Worm (Caenorhabditis elegans) whole organism, early embryonic: ENCODE data around the gene nep-16.

Experiments used
- B0310.2 ChIP-seq: sonication (generic microtip); optimal IDR thresholded peaks from 2 replicates; lab custom pipeline; 2016; ENCODE audit warnings: mild to moderate bottlenecking, missing genetic modification characterization, missing compliant biosample characterization
- F13C5.2 ChIP-seq: sonication (generic microtip); optimal IDR thresholded peaks from 2 replicates; lab custom pipeline; 2017; ENCODE audit warnings: mild to moderate bottlenecking, missing genetic modification characterization, inconsistent platforms, missing compliant biosample characterization
- aly-1 ChIP-seq: sonication (generic microtip); optimal IDR thresholded peaks from 2 replicates; lab custom pipeline; 2016; ENCODE audit warnings: missing genetic modification characterization, missing compliant biosample characterization
- ama-1 ChIP-seq: fragments of 150-350 bp; optimal IDR thresholded peaks from 2 replicates; lab custom pipeline; 2014
- ceh-13 ChIP-seq: fragments of 200-800 bp; sonication (Bioruptor generic); optimal IDR thresholded peaks from 2 replicates; lab custom pipeline; 2018; ENCODE audit warnings: mild to moderate bottlenecking, missing genetic modification characterization, missing compliant biosample characterization
- ceh-36 ChIP-seq: sonication (generic microtip); optimal IDR thresholded peaks from 2 replicates; lab custom pipeline; 2016; ENCODE audit warnings: missing genetic modification characterization, inconsistent platforms, missing compliant biosample characterization
- ets-7 ChIP-seq: sonication (generic microtip); optimal IDR thresholded peaks from 2 replicates; lab custom pipeline; 2016; ENCODE audit warnings: missing genotype, missing genetic modification characterization, missing compliant biosample characterization
- flt-1 ChIP-seq: fragments of 200-800 bp; sonication (Bioruptor generic); IDR thresholded peaks from 2 replicates; pipeline ENCODE4 v1.3.6; 2022; ENCODE audit warnings: missing genetic modification characterization, missing compliant biosample characterization
- hmbx-1 ChIP-seq: sonication (generic microtip); optimal IDR thresholded peaks from 2 replicates; lab custom pipeline; 2016; ENCODE audit warnings: mild to moderate bottlenecking, missing genetic modification characterization, missing compliant biosample characterization
- hmg-4 ChIP-seq: fragments of 200-800 bp; sonication (Bioruptor generic); optimal IDR thresholded peaks from 2 replicates; lab custom pipeline; 2018; ENCODE audit warnings: mild to moderate bottlenecking, missing genetic modification characterization, missing compliant biosample characterization
- hnd-1 ChIP-seq: sonication (generic microtip); optimal IDR thresholded peaks from 2 replicates; lab custom pipeline; 2016; ENCODE audit warnings: missing genetic modification characterization, missing compliant biosample characterization
- pes-1 ChIP-seq: fragments of 200-800 bp; sonication (Bioruptor generic); IDR thresholded peaks from 2 replicates; pipeline ENCODE4 v1.3.6; 2022; ENCODE audit warnings: missing genetic modification reagents, missing genetic modification characterization, missing compliant biosample characterization
- scrt-1 ChIP-seq: fragments of 200-800 bp; sonication (Bioruptor generic); IDR thresholded peaks from 2 replicates; pipeline ENCODE4 v1.3.6; 2022; ENCODE audit warnings: missing genetic modification characterization, missing compliant biosample characterization
- sea-1 ChIP-seq: fragments of 200-800 bp; sonication (Bioruptor generic); conservative IDR thresholded peaks from 2 replicates; pipeline ENCODE4 v1.3.6; 2022; ENCODE audit warnings: missing genetic modification characterization, missing compliant biosample characterization
- tbx-11 ChIP-seq: fragments of 200-800 bp; sonication (Bioruptor generic); IDR thresholded peaks from 2 replicates; pipeline ENCODE4 v1.3.6; 2022; ENCODE audit warnings: missing genetic modification characterization, missing compliant biosample characterization
- tbx-37 ChIP-seq: fragments of 200-800 bp; sonication (Bioruptor generic); conservative IDR thresholded peaks from 2 replicates; pipeline ENCODE4 v1.3.6; 2022; ENCODE audit warnings: missing genetic modification reagents, missing genetic modification characterization, missing compliant biosample characterization
- tra-4 ChIP-seq: sonication (generic microtip); optimal IDR thresholded peaks from 2 replicates; lab custom pipeline; 2017; ENCODE audit warnings: missing genetic modification characterization, missing compliant biosample characterization

nep-16 gene

DNA sequence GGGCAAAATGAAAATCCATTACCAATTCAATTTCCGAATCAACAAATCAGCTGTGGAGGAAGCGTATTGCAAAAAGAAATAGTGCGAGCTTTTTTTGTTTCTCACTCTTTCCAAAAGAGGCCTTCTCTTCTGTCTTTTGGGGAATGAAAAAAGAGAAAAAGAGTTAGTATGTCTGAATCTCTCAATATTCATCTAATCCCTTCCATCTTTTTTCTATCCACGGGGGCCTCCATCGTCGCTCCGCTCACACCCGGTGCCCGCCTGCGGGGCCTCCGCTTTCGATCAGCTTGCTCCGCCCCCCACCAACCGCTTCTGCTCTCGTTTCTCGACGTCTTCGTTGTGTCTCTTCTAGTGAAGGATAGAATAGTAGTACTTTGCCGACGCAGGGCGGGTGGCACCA lies 22.4 kb downstream of the nep-16 start:
- TF ChIP-seq ama-1 (lab: Kevin White, UChicago) (no peak), sea-1 (GFP tag; lab: Robert Waterston, UW) (0 out of 2 replicates have a peak, but pooled peaks have one; percentile 9), ceh-13 (no peak), tbx-37 (no peak), tbx-11 (GFP tag; lab: Robert Waterston, UW) (0 out of 2 replicates have a peak, but pooled peaks have one; percentile 21), hmg-4 (GFP tag; lab: Kevin White, UChicago) (no peak), pes-1 (no peak)

DNA sequence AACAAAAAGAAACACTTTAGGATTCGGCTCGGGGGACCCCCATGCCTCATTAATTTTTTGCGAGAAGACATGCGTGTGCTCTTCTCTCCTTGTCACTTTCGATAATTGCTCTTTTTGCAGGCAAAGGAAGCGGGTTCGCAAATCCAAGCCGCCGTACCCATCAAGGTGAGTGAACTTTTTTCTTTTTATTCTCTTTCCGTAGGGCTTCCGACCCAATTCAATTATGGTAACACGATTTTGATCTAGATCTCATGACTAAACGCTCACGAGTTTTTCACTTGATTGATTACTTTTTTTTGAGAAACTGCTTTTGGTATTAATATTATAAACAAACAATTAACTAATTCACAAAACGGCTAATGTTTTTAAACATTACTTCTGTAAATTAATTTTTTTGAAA lies 29.1 kb downstream of the nep-16 start:
- TF ChIP-seq flt-1 (GFP tag; lab: Robert Waterston, UW) (no peak), ets-7 (tag; lab: Kevin White, UChicago) (no peak), hmg-4 (GFP tag; lab: Kevin White, UChicago) (no peak), ama-1 (lab: Kevin White, UChicago) (no peak), hmbx-1 (tag; lab: Kevin White, UChicago) (no peak), F13C5.2 (tag; lab: Kevin White, UChicago) (no peak), ceh-13 (no peak), tbx-11 (GFP tag; lab: Robert Waterston, UW) (no peak), pes-1 (no peak), hnd-1 (tag; lab: Kevin White, UChicago) (no peak), scrt-1 (GFP tag; lab: Robert Waterston, UW) (no peak), aly-1 (tag; lab: Kevin White, UChicago) (no peak), ceh-36 (tag; lab: Kevin White, UChicago) (no peak)

ce11 chrIV:7611396-7611795 lies 30.3 kb downstream of the nep-16 start:
- TF ChIP-seq tbx-11 (GFP tag; lab: Robert Waterston, UW) (no peak), F13C5.2 (tag; lab: Kevin White, UChicago) (no peak), hmbx-1 (tag; lab: Kevin White, UChicago) (no peak), aly-1 (tag; lab: Kevin White, UChicago) (no peak), scrt-1 (GFP tag; lab: Robert Waterston, UW) (no peak), hnd-1 (tag; lab: Kevin White, UChicago) (no peak), pes-1 (no peak), ets-7 (tag; lab: Kevin White, UChicago) (no peak), tra-4 (tag; lab: Kevin White, UChicago) (no peak), ama-1 (lab: Kevin White, UChicago) (no peak), ceh-13 (no peak)

- TF ChIP-seq hmg-4 (GFP tag; lab: Kevin White, UChicago) (no peak), scrt-1 (GFP tag; lab: Robert Waterston, UW) (no peak), sea-1 (GFP tag; lab: Robert Waterston, UW) (no peak), pes-1 (no peak), aly-1 (tag; lab: Kevin White, UChicago) (no peak)
Measured at ce11 chrIV:7608111-7608510, 33.5 kb downstream of the nep-16 start.

DNA sequence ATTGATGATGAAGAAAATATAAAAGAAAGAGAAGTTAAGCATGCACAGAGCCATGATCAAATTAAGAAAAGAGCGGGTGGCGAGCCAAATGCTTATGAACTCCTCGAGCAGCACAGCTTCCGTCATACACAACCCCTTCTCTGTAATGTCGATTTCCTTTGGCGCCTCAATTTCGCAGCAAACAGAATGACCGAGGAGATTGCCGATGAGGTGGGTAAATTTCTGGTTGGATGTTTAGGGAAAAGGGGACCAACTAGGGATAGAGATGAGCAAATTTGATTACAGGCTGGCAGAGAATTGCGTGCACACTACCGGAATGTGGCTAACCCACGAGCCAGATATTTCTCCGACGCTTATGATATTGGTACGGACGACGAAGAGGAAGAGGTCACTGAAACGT lies 36.2 kb downstream of the nep-16 start:
- no peak for TF ChIP-seq hnd-1 (tag; lab: Kevin White, UChicago)

DNA sequence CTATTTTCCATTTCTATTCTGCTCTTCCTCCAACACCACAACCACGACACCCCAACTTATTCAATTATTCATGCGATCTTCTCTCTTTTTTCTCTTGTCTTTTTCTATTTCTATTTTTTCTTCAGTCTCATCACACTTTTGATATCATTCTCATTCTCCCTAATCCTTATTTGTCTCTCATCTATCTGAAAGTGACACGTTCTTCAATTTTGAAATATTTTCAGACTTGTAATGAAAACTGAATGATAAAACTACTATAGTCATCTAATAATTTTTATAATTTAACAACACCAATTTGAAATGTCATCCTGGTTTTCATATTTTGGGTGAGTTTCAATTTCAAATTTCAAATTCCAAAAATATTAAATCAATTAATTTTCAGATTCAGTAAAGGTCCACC lies 53.0 kb downstream of the nep-16 start, which contains the start of gene cla-1:
Gene cla-1 (plus strand): TSS at position 301 of the 400 bp plus-strand sequence.
- no peak for TF ChIP-seq hmbx-1 (tag; lab: Kevin White, UChicago)
- no peak for TF ChIP-seq hmg-4 (GFP tag; lab: Kevin White, UChicago)
- no peak for TF ChIP-seq tra-4 (tag; lab: Kevin White, UChicago)
- no peak for TF ChIP-seq scrt-1 (GFP tag; lab: Robert Waterston, UW)
- TF ChIP-seq ceh-36 (tag; lab: Kevin White, UChicago) = no peak
- TF ChIP-seq tbx-11 (GFP tag; lab: Robert Waterston, UW) = no peak
- no peak for TF ChIP-seq hnd-1 (tag; lab: Kevin White, UChicago)
- no peak for TF ChIP-seq sea-1 (GFP tag; lab: Robert Waterston, UW)
- no peak for TF ChIP-seq B0310.2
- TF ChIP-seq tbx-37 = no peak
- TF ChIP-seq F13C5.2 (tag; lab: Kevin White, UChicago) = no peak
- TF ChIP-seq ceh-13 = no peak
- TF ChIP-seq aly-1 (tag; lab: Kevin White, UChicago) = no peak
- no peak for TF ChIP-seq ama-1 (lab: Kevin White, UChicago)
- no peak for TF ChIP-seq pes-1
- TF ChIP-seq flt-1 (GFP tag; lab: Robert Waterston, UW) = no peak
- TF ChIP-seq ets-7 (tag; lab: Kevin White, UChicago) = no peak

- no peak for TF ChIP-seq F13C5.2 (tag; lab: Kevin White, UChicago)
- TF ChIP-seq aly-1 (tag; lab: Kevin White, UChicago) = no peak
- no peak for TF ChIP-seq ceh-13
- no peak for TF ChIP-seq scrt-1 (GFP tag; lab: Robert Waterston, UW)
- TF ChIP-seq hmg-4 (GFP tag; lab: Kevin White, UChicago) = no peak
- no peak for TF ChIP-seq ceh-36 (tag; lab: Kevin White, UChicago)
- TF ChIP-seq tbx-11 (GFP tag; lab: Robert Waterston, UW) = no peak
- no peak for TF ChIP-seq flt-1 (GFP tag; lab: Robert Waterston, UW)
- no peak for TF ChIP-seq tbx-37
- no peak for TF ChIP-seq hnd-1 (tag; lab: Kevin White, UChicago)
- no peak for TF ChIP-seq pes-1
- no peak for TF ChIP-seq B0310.2
- no peak for TF ChIP-seq ets-7 (tag; lab: Kevin White, UChicago)
- TF ChIP-seq tra-4 (tag; lab: Kevin White, UChicago) = no peak
Measured at ce11 chrIV:7586972-7587371, 54.7 kb downstream of the nep-16 start.
